Worm (Caenorhabditis elegans) whole organism, young adult: Measurements from ENCODE around the gene F32G8.2.

Source experiments
- C17E4.6 ChIP-seq: fragments of 200-800 bp; sonication (Bioruptor generic); IDR thresholded peaks from 2 replicates; pipeline ENCODE4 v1.3.6; 2022; ENCODE audit warnings: missing genetic modification reagents, missing genetic modification characterization, missing compliant biosample characterization
- D2030.7 ChIP-seq: fragments of 200-800 bp; sonication (Bioruptor generic); IDR thresholded peaks from 2 replicates; pipeline ENCODE4 v1.3.6; 2022; ENCODE audit warnings: missing genetic modification reagents, missing genetic modification characterization, missing compliant biosample characterization
- F33H1.4 ChIP-seq: fragments of 200-800 bp; sonication (Bioruptor generic); IDR thresholded peaks from 2 replicates; pipeline ENCODE4 v1.3.6; 2022; ENCODE audit warnings: missing genetic modification reagents, missing genetic modification characterization, missing compliant biosample characterization
- F37B4.10 ChIP-seq: fragments of 200-800 bp; sonication (Bioruptor generic); IDR thresholded peaks from 2 replicates; pipeline ENCODE4 v1.3.6; 2022; ENCODE audit warnings: missing genetic modification characterization, missing compliant biosample characterization
- F49E8.2 ChIP-seq: sonication (generic microtip); optimal IDR thresholded peaks from 3 replicates; lab custom pipeline; 2017; ENCODE audit warnings: missing genetic modification characterization, mild to moderate bottlenecking, missing compliant biosample characterization, antibody characterized with exemption, moderate library complexity; ENCODE audit not compliant: insufficient read depth
- F52B5.7 ChIP-seq: sonication (generic microtip); optimal IDR thresholded peaks from 2 replicates; lab custom pipeline; 2016; ENCODE audit warnings: mild to moderate bottlenecking, missing genetic modification characterization, missing compliant biosample characterization
- F55B11.4 ChIP-seq: sonication (generic microtip); optimal IDR thresholded peaks from 2 replicates; lab custom pipeline; 2016; ENCODE audit warnings: missing compliant biosample characterization, missing genetic modification characterization, borderline replicate concordance; ENCODE audit not compliant: insufficient read depth
- F57A8.1 ChIP-seq: fragments of 200-800 bp; sonication (Bioruptor generic); optimal IDR thresholded peaks from 2 replicates; lab custom pipeline; 2018; ENCODE audit warnings: mild to moderate bottlenecking, missing genetic modification characterization, moderate library complexity, missing compliant biosample characterization
- F57C9.4 ChIP-seq: sonication (generic microtip); optimal IDR thresholded peaks from 2 replicates; lab custom pipeline; 2017; ENCODE audit warnings: mild to moderate bottlenecking, missing genetic modification characterization, missing compliant biosample characterization
- K11D2.4 ChIP-seq: fragments of 200-800 bp; sonication (Bioruptor generic); IDR thresholded peaks from 2 replicates; pipeline ENCODE4 v1.3.6; 2022; ENCODE audit warnings: missing genetic modification reagents, missing genetic modification characterization, missing compliant biosample characterization
- T26A5.8 ChIP-seq: sonication (generic microtip); optimal IDR thresholded peaks from 2 replicates; lab custom pipeline; 2016; ENCODE audit warnings: missing genetic modification characterization, missing compliant biosample characterization
- Y56A3A.18 ChIP-seq: fragments of 200-800 bp; sonication (Bioruptor generic); IDR thresholded peaks from 2 replicates; pipeline ENCODE4 v1.3.6; 2022; ENCODE audit warnings: missing genetic modification reagents, missing genetic modification characterization, missing compliant biosample characterization
- akir-1 ChIP-seq: fragments of 200-800 bp; sonication (Bioruptor generic); optimal IDR thresholded peaks from 2 replicates; lab custom pipeline; 2018; ENCODE audit warnings: mild to moderate bottlenecking, missing genetic modification characterization, moderate library complexity, missing compliant biosample characterization
- attf-3 ChIP-seq: fragments of 200-800 bp; sonication (Bioruptor generic); conservative IDR thresholded peaks from 2 replicates; pipeline ENCODE4 v1.3.6; 2022; ENCODE audit warnings: missing genetic modification reagents, missing genetic modification characterization, missing compliant biosample characterization
- attf-6 ChIP-seq: fragments of 200-800 bp; sonication (Bioruptor generic); IDR thresholded peaks from 2 replicates; pipeline ENCODE4 v1.3.6; 2022; ENCODE audit warnings: missing genetic modification reagents, missing genetic modification characterization, missing compliant biosample characterization
- ceh-100 ChIP-seq: fragments of 200-800 bp; sonication (Bioruptor generic); IDR thresholded peaks from 2 replicates; pipeline ENCODE4 v1.3.6; 2022; ENCODE audit warnings: missing genetic modification reagents, missing genetic modification characterization, missing compliant biosample characterization
- ceh-27 ChIP-seq: fragments of 200-800 bp; sonication (Bioruptor generic); optimal IDR thresholded peaks from 2 replicates; lab custom pipeline; 2018; ENCODE audit warnings: mild to moderate bottlenecking, missing genetic modification characterization, moderate library complexity, missing compliant biosample characterization
- ceh-58 ChIP-seq: fragments of 200-800 bp; sonication (Bioruptor generic); IDR thresholded peaks from 2 replicates; pipeline ENCODE4 v1.3.6; 2022; ENCODE audit warnings: missing genetic modification characterization, missing compliant biosample characterization
- ceh-79 ChIP-seq: sonication (generic microtip); optimal IDR thresholded peaks from 2 replicates; lab custom pipeline; 2017; ENCODE audit warnings: mild to moderate bottlenecking, missing genetic modification characterization, missing compliant biosample characterization
- ceh-91 ChIP-seq: fragments of 200-800 bp; sonication (Bioruptor generic); IDR thresholded peaks from 2 replicates; pipeline ENCODE4 v1.3.6; 2022; ENCODE audit warnings: missing genetic modification reagents, missing genetic modification characterization, missing compliant biosample characterization
- dox-1 ChIP-seq: fragments of 200-800 bp; sonication (Bioruptor generic); IDR thresholded peaks from 2 replicates; pipeline ENCODE4 v1.3.6; 2022; ENCODE audit warnings: missing genetic modification reagents, missing genetic modification characterization, missing compliant biosample characterization
- dpl-1 ChIP-seq: fragments of 150-350 bp; optimal IDR thresholded peaks from 2 replicates; lab custom pipeline; 2014; ENCODE audit warnings: missing biosample characterization, missing genetic modification reagents, missing genetic modification characterization
- egrh-3 ChIP-seq: fragments of 200-800 bp; sonication (Bioruptor generic); IDR thresholded peaks from 2 replicates; pipeline ENCODE4 v1.3.6; 2022; ENCODE audit warnings: missing genetic modification reagents, missing genetic modification characterization, missing compliant biosample characterization
- fkh-3 ChIP-seq: sonication (generic microtip); optimal IDR thresholded peaks from 2 replicates; lab custom pipeline; 2016; ENCODE audit warnings: mild to moderate bottlenecking, missing genetic modification characterization, missing compliant biosample characterization
- him-1 ChIP-seq: sonication (generic microtip); optimal IDR thresholded peaks from 2 replicates; lab custom pipeline; 2016; ENCODE audit warnings: missing genotype, missing genetic modification reagents, missing genetic modification characterization, missing compliant biosample characterization
- hlh-26 ChIP-seq: fragments of 200-800 bp; sonication (Bioruptor generic); conservative IDR thresholded peaks from 2 replicates; pipeline ENCODE4 v1.3.6; 2022; ENCODE audit warnings: missing genetic modification reagents, missing genetic modification characterization, missing compliant biosample characterization
- hmg-1.2 ChIP-seq: fragments of 200-800 bp; sonication (Bioruptor generic); IDR thresholded peaks from 2 replicates; pipeline ENCODE4 v1.3.6; 2022; ENCODE audit warnings: missing genetic modification reagents, missing genetic modification characterization, missing compliant biosample characterization
- hsf-1 ChIP-seq: fragments of 200-800 bp; sonication (Bioruptor generic); IDR thresholded peaks from 2 replicates; pipeline ENCODE4 v1.3.6; 2022; ENCODE audit warnings: missing genetic modification reagents, missing genetic modification characterization, missing compliant biosample characterization
- let-526 ChIP-seq: fragments of 200-800 bp; sonication (Bioruptor generic); IDR thresholded peaks from 2 replicates; pipeline ENCODE4 v1.3.6; 2022; ENCODE audit warnings: missing genetic modification reagents, missing genetic modification characterization, missing compliant biosample characterization
- lin-35 ChIP-seq, 3 experiments: fragments of 150-350 bp in 2 of 3; sonication (generic microtip) in 1 of 3; optimal IDR thresholded peaks; 2 replicates each; lab custom pipeline; 2014 to 2018; ENCODE audit warnings: missing biosample characterization in 3 of 3, missing genetic modification characterization in 3 of 3, missing genetic modification reagents in 3 of 3
- lir-1 ChIP-seq: fragments of 200-800 bp; sonication (Bioruptor generic); conservative IDR thresholded peaks from 2 replicates; pipeline ENCODE4 v1.3.6; 2022; ENCODE audit warnings: missing genetic modification reagents, missing genetic modification characterization, missing compliant biosample characterization
- madf-10 ChIP-seq: sonication (generic microtip); optimal IDR thresholded peaks from 2 replicates; lab custom pipeline; 2016; ENCODE audit warnings: mild to moderate bottlenecking, missing genetic modification characterization, missing compliant biosample characterization
- madf-6 ChIP-seq: fragments of 200-800 bp; sonication (Bioruptor generic); IDR thresholded peaks from 2 replicates; pipeline ENCODE4 v1.3.6; 2022; ENCODE audit warnings: missing genetic modification reagents, missing genetic modification characterization, missing compliant biosample characterization
- mcd-1 ChIP-seq: fragments of 200-800 bp; sonication (Bioruptor generic); IDR thresholded peaks from 2 replicates; pipeline ENCODE4 v1.3.6; 2022; ENCODE audit warnings: missing genetic modification reagents, missing genetic modification characterization, missing compliant biosample characterization
- nfya-1 ChIP-seq: sonication (generic microtip); optimal IDR thresholded peaks from 2 replicates; lab custom pipeline; 2017; ENCODE audit warnings: antibody characterized with exemption, missing compliant biosample characterization, missing genetic modification characterization, borderline replicate concordance; ENCODE audit not compliant: insufficient read depth
- nhr-179 ChIP-seq: sonication (generic microtip); optimal IDR thresholded peaks from 2 replicates; lab custom pipeline; 2016; ENCODE audit warnings: mild to moderate bottlenecking, missing genetic modification characterization, missing compliant biosample characterization
- pbrm-1 ChIP-seq: fragments of 200-800 bp; sonication (Bioruptor generic); IDR thresholded peaks from 2 replicates; pipeline ENCODE4 v1.3.6; 2022; ENCODE audit warnings: missing genetic modification reagents, missing genetic modification characterization, missing compliant biosample characterization
- repo-1 ChIP-seq: sonication (generic microtip); optimal IDR thresholded peaks from 2 replicates; lab custom pipeline; 2017; ENCODE audit warnings: mild to moderate bottlenecking, missing genetic modification characterization, missing compliant biosample characterization
- snpc-1.1 ChIP-seq: sonication (generic microtip); optimal IDR thresholded peaks from 2 replicates; lab custom pipeline; 2017; ENCODE audit warnings: missing genetic modification characterization, mild to moderate bottlenecking, missing compliant biosample characterization, antibody characterized with exemption, moderate library complexity, missing genotype, missing genetic modification reagents; ENCODE audit not compliant: insufficient read depth
- snpc-3.4 ChIP-seq: sonication (generic microtip); optimal IDR thresholded peaks from 2 replicates; lab custom pipeline; 2017; ENCODE audit warnings: missing genetic modification characterization, mild to moderate bottlenecking, missing compliant biosample characterization, antibody characterized with exemption, moderate library complexity, missing genotype, missing genetic modification reagents
- somi-1 ChIP-seq: fragments of 200-800 bp; sonication (Bioruptor generic); optimal IDR thresholded peaks from 2 replicates; lab custom pipeline; 2018; ENCODE audit warnings: mild to moderate bottlenecking, missing genetic modification characterization, missing compliant biosample characterization
- tbx-9 ChIP-seq: sonication (generic microtip); optimal IDR thresholded peaks from 2 replicates; lab custom pipeline; 2016; ENCODE audit warnings: borderline replicate concordance, missing genetic modification characterization, inconsistent platforms, missing compliant biosample characterization
- unc-62 ChIP-seq: fragments of 150-350 bp; optimal IDR thresholded peaks from 2 replicates; lab custom pipeline; 2014; ENCODE audit warnings: missing biosample characterization, missing genetic modification reagents, missing genetic modification characterization
- xnd-1 ChIP-seq: sonication (generic microtip); optimal IDR thresholded peaks from 2 replicates; lab custom pipeline; 2016; ENCODE audit warnings: missing genotype, missing genetic modification reagents, missing genetic modification characterization, missing compliant biosample characterization
- zfh-2 ChIP-seq: fragments of 200-800 bp; sonication (Bioruptor generic); conservative IDR thresholded peaks from 2 replicates; pipeline ENCODE4 v1.3.6; 2022; ENCODE audit warnings: missing genetic modification reagents, missing genetic modification characterization, missing compliant biosample characterization
- zim-3 ChIP-seq: sonication (generic microtip); optimal IDR thresholded peaks from 2 replicates; lab custom pipeline; 2017; ENCODE audit warnings: mild to moderate bottlenecking, missing genetic modification characterization, moderate library complexity, missing compliant biosample characterization
- ztf-26 ChIP-seq: sonication (generic microtip); optimal IDR thresholded peaks from 2 replicates; lab custom pipeline; 2017; ENCODE audit warnings: missing genetic modification characterization, missing compliant biosample characterization
- ztf-3 ChIP-seq: fragments of 200-800 bp; sonication (Bioruptor generic); optimal IDR thresholded peaks from 2 replicates; lab custom pipeline; 2018; ENCODE audit warnings: mild to moderate bottlenecking, missing genetic modification characterization, missing compliant biosample characterization
- ztf-6 ChIP-seq: fragments of 200-800 bp; sonication (Bioruptor generic); IDR thresholded peaks from 2 replicates; pipeline ENCODE4 v1.3.6; 2022; ENCODE audit warnings: missing genetic modification reagents, missing genetic modification characterization, missing compliant biosample characterization

Gene F32G8.2

ce11 chrV:10578938-10579337 lies 29.1 kb downstream of the F32G8.2 start, which contains the start of the genes erh-1 and lpd-9 (continued):
- no peak for TF ChIP-seq ztf-3 (GFP tag; lab: Kevin White, UChicago)
- TF ChIP-seq hmg-1.2: no peak; the same call in 1 of the 2 replicates
- no peak for TF ChIP-seq zfh-2 (GFP tag; lab: Robert Waterston, UW)
- TF ChIP-seq xnd-1 (tag; lab: Kevin White, UChicago): peak; percentile 41
- no peak for TF ChIP-seq unc-62
- TF ChIP-seq D2030.7 (GFP tag; lab: Robert Waterston, UW): peak; percentile 43; the same call in 1 of the 2 replicates
- no peak for TF ChIP-seq dpl-1 (GFP tag; lab: Kevin White, UChicago)
- TF ChIP-seq F55B11.4 (tag; lab: Kevin White, UChicago): no peak
- peak; percentile 56 for TF ChIP-seq F33H1.4
- TF ChIP-seq madf-6 (GFP tag; lab: Robert Waterston, UW): peak; percentile 71
- TF ChIP-seq dox-1 (GFP tag; lab: Robert Waterston, UW): peak; percentile 83; the same call in 1 of the 2 replicates
- TF ChIP-seq F52B5.7 (tag; lab: Kevin White, UChicago): no peak
- TF ChIP-seq let-526: no peak
- TF ChIP-seq ceh-58 (GFP tag; lab: Robert Waterston, UW): no peak
- peak; percentile 44; the same call in 1 of the 2 replicates for TF ChIP-seq attf-3 (GFP tag; lab: Robert Waterston, UW)
- no peak for TF ChIP-seq nhr-179 (tag; lab: Kevin White, UChicago)
- no peak for TF ChIP-seq snpc-1.1 (tag; lab: Kevin White, UChicago)
- no peak for TF ChIP-seq ceh-79 (tag; lab: Kevin White, UChicago)
- no peak for TF ChIP-seq zim-3 (tag; lab: Kevin White, UChicago)
- TF ChIP-seq hlh-26 (GFP tag; lab: Robert Waterston, UW): no peak
- no peak for TF ChIP-seq somi-1 (GFP tag; lab: Kevin White, UChicago)
- TF ChIP-seq repo-1 (tag; lab: Kevin White, UChicago): peak; percentile 70
- peak in 1 of 3 experiments; percentile 84 for TF ChIP-seq lin-35 (GFP tag; optimal IDR thresholded peaks at IDR 0.05; lab: Kevin White, UChicago)
- no peak for TF ChIP-seq fkh-3 (tag; lab: Kevin White, UChicago)
- TF ChIP-seq F57A8.1: no peak
- no peak for TF ChIP-seq nfya-1 (tag; lab: Kevin White, UChicago)
- TF ChIP-seq F57C9.4 (tag; lab: Kevin White, UChicago): no peak
- no peak for TF ChIP-seq F49E8.2 (tag; lab: Kevin White, UChicago)
- TF ChIP-seq Y56A3A.18 (GFP tag; lab: Robert Waterston, UW): peak; percentile 86
- TF ChIP-seq mcd-1: peak; percentile 82
- TF ChIP-seq tbx-9 (tag; lab: Kevin White, UChicago): no peak
- TF ChIP-seq C17E4.6: no peak
- peak; percentile 63; the same call in 1 of the 2 replicates for TF ChIP-seq K11D2.4
- no peak for TF ChIP-seq F37B4.10 (GFP tag; lab: Robert Waterston, UW)
- TF ChIP-seq attf-6: 0 out of 2 replicates have a peak, but pooled peaks have one; percentile 38
- TF ChIP-seq madf-10 (tag; lab: Kevin White, UChicago): no peak
- TF ChIP-seq T26A5.8 (tag; lab: Kevin White, UChicago): no peak
- peak; percentile 72 for TF ChIP-seq pbrm-1 (GFP tag; lab: Robert Waterston, UW)
- TF ChIP-seq akir-1 (GFP tag; lab: Kevin White, UChicago): no peak
- TF ChIP-seq ceh-27 (GFP tag; lab: Kevin White, UChicago): peak; percentile 7
- TF ChIP-seq him-1 (tag; lab: Kevin White, UChicago): no peak
- TF ChIP-seq ceh-100 (GFP tag; lab: Robert Waterston, UW): no peak; the same call in 1 of the 2 replicates
- TF ChIP-seq egrh-3 (GFP tag; lab: Robert Waterston, UW): no peak
- TF ChIP-seq ztf-26 (tag; lab: Kevin White, UChicago): no peak
- TF ChIP-seq ztf-6 (GFP tag; lab: Robert Waterston, UW): no peak
- TF ChIP-seq lir-1 (GFP tag; lab: Robert Waterston, UW): 0 out of 2 replicates have a peak, but pooled peaks have one; percentile 54
- no peak for TF ChIP-seq ceh-91 (GFP tag; lab: Robert Waterston, UW)
- peak; percentile 73 for TF ChIP-seq snpc-3.4
- no peak for TF ChIP-seq hsf-1 (GFP tag; lab: Robert Waterston, UW)
